Worm (Caenorhabditis elegans): ENCODE results near the gene C03A7.2.
A peak's percentile ranks its signal among the peaks of the same experiment; 100 is the strongest.

C03A7.2 gene

ce11 chrV:5161792-5162191 lies 19.9 kb upstream of the C03A7.2 start, which contains the start of gene abu-6:
TSS of gene abu-6 (minus strand) at chrV:5161892.
- no peak for TF ChIP-seq zip-4 (GFP tag; optimal IDR thresholded peaks at IDR 0.05)
- TF ChIP-seq pag-3 (tag; optimal IDR thresholded peaks at IDR 0.05; ENCODE audit: borderline replicate concordance, insufficient read depth), result no peak
- TF ChIP-seq sptf-1 (tag; optimal IDR thresholded peaks at IDR 0.05), result no peak

ce11 chrV:5164682-5165081 lies 17.0 kb upstream of the C03A7.2 start, which contains the start of gene abu-7:
TSS of gene abu-7 (minus strand) at chrV:5164782.
- TF ChIP-seq mef-2 (tag; optimal IDR thresholded peaks at IDR 0.05) (no peak), tlp-1 (tag; optimal IDR thresholded peaks at IDR 0.05) (no peak), elt-3 (tag; optimal IDR thresholded peaks at IDR 0.05) (no peak), fkh-10 (GFP tag; optimal IDR thresholded peaks at IDR 0.05) (no peak)

- TF ChIP-seq blmp-1 (tag; optimal IDR thresholded peaks at IDR 0.05), result no peak
- TF ChIP-seq efl-1 (optimal IDR thresholded peaks at IDR 0.05), result no peak
- peak in 1 of 2 experiments; percentile 70 for TF ChIP-seq efl-1 (GFP tag; optimal IDR thresholded peaks at IDR 0.05 in 1 of 2)
- TF ChIP-seq nhr-76 (tag; optimal IDR thresholded peaks at IDR 0.05), result no peak
These were observed 16.3 kb upstream of the C03A7.2 start, which contains the start of gene srw-140 for ce11 chrV:5165426-5165825. TSS of gene srw-140 (plus strand) at chrV:5165726.

ce11 chrV:5169586-5169985 lies 12.1 kb upstream of the C03A7.2 start, which contains the start of gene srt-64:
TSS of gene srt-64 (minus strand) at chrV:5169686.
- no peak for TF ChIP-seq skn-1 (tag; optimal IDR thresholded peaks at IDR 0.05)
- no peak for TF ChIP-seq tbx-2 (tag; optimal IDR thresholded peaks at IDR 0.05)
- no peak for TF ChIP-seq ceh-63 (GFP tag; optimal IDR thresholded peaks at IDR 0.05)
- no peak for TF ChIP-seq lin-39 (tag; optimal IDR thresholded peaks at IDR 0.05)
- TF ChIP-seq ceh-82 (tag; optimal IDR thresholded peaks at IDR 0.05), result no peak
- no peak for TF ChIP-seq aly-2 (tag; optimal IDR thresholded peaks at IDR 0.05)
- no peak for TF ChIP-seq fkh-4 (tag; optimal IDR thresholded peaks at IDR 0.05; ENCODE audit: borderline replicate concordance)
- no peak for TF ChIP-seq lin-14 (GFP tag; optimal IDR thresholded peaks at IDR 0.05)
- no peak for TF ChIP-seq F16B12.6 (tag; optimal IDR thresholded peaks at IDR 0.05)
- TF ChIP-seq mdl-1 (tag; optimal IDR thresholded peaks at IDR 0.05), result no peak
- TF ChIP-seq mef-2 (tag; optimal IDR thresholded peaks at IDR 0.05), result no peak
- no peak for TF ChIP-seq dpl-1 (GFP tag; optimal IDR thresholded peaks at IDR 0.05)
- no peak for TF ChIP-seq swsn-7 (tag; optimal IDR thresholded peaks at IDR 0.05)

ce11 chrV:5172833-5173232 lies 8.9 kb upstream of the C03A7.2 start, which contains the start of gene srt-65:
TSS of gene srt-65 (minus strand) at chrV:5172933.
- TF ChIP-seq irx-1 (tag; optimal IDR thresholded peaks at IDR 0.05) (no peak), ceh-82 (tag; optimal IDR thresholded peaks at IDR 0.05) (no peak), ceh-8 (GFP tag; optimal IDR thresholded peaks at IDR 0.05) (no peak), fos-1 (tag; optimal IDR thresholded peaks at IDR 0.05) (no peak), nhr-71 (tag; optimal IDR thresholded peaks at IDR 0.05) (no peak), efl-3 (GFP tag; optimal IDR thresholded peaks at IDR 0.05) (no peak), swsn-7 (tag; optimal IDR thresholded peaks at IDR 0.05) (no peak), alr-1 (tag; optimal IDR thresholded peaks at IDR 0.05; ENCODE audit: borderline replicate concordance) (no peak), hpl-2 (GFP tag; optimal IDR thresholded peaks at IDR 0.05) (no peak), lin-39 (tag; optimal IDR thresholded peaks at IDR 0.05) (no peak)

ce11 chrV:5177209-5177608 lies 4.5 kb upstream of the C03A7.2 start, which contains the start of gene ugt-51:
TSS of gene ugt-51 (minus strand) at chrV:5177309.
- TF ChIP-seq efl-1 (optimal IDR thresholded peaks at IDR 0.05), result no peak
- TF ChIP-seq efl-1 (GFP tag; optimal IDR thresholded peaks at IDR 0.05 in 1 of 2), result peak in 1 of 2 experiments; percentile 49
- TF ChIP-seq lsy-2 (tag; optimal IDR thresholded peaks at IDR 0.05), result no peak

Measured in whole organism, L1 larva.